Fruit fly (Drosophila melanogaster) whole organism, adult: ENCODE results near the gene CAH8.

ENCODE experiments used
- CG11617 ChIP-seq: fragments of 200-800 bp; sonication (Bioruptor generic); optimal IDR thresholded peaks from 2 replicates; lab custom pipeline; 2017; ENCODE audit warnings: mild to moderate bottlenecking, missing biosample characterization, missing genetic modification reagents, missing genetic modification characterization
- CG12768 ChIP-seq: fragments of 200-800 bp; sonication (Bioruptor generic); optimal IDR thresholded peaks from 2 replicates; lab custom pipeline; 2017; ENCODE audit warnings: missing biosample characterization, missing genetic modification characterization, mild to moderate bottlenecking, moderate library complexity, missing genetic modification reagents
- CG14711 ChIP-seq: fragments of 200-800 bp; sonication (Bioruptor generic); optimal IDR thresholded peaks from 2 replicates; lab custom pipeline; 2018; ENCODE audit warnings: missing biosample characterization, mild to moderate bottlenecking, missing genetic modification characterization, moderate library complexity
- CG1620 ChIP-seq: fragments of 200-800 bp; sonication (Bioruptor generic); optimal IDR thresholded peaks from 2 replicates; lab custom pipeline; 2016; ENCODE audit warnings: missing biosample characterization, missing genetic modification characterization
- CG33017 ChIP-seq: fragments of 200-800 bp; sonication (Bioruptor generic); optimal IDR thresholded peaks from 2 replicates; lab custom pipeline; 2018; ENCODE audit warnings: missing biosample characterization, mild to moderate bottlenecking, missing genetic modification characterization, moderate library complexity
- CG5204 ChIP-seq: fragments of 200-800 bp; sonication (Bioruptor generic); optimal IDR thresholded peaks from 2 replicates; lab custom pipeline; 2016; ENCODE audit warnings: missing biosample characterization, missing genetic modification characterization
- CG7045 ChIP-seq: fragments of 200-800 bp; sonication (Bioruptor generic); optimal IDR thresholded peaks from 2 replicates; lab custom pipeline; 2017; ENCODE audit warnings: missing biosample characterization, mild to moderate bottlenecking, missing genetic modification characterization
- CG7101 ChIP-seq: fragments of 200-800 bp; sonication (Bioruptor generic); optimal IDR thresholded peaks from 2 replicates; lab custom pipeline; 2018; ENCODE audit warnings: missing biosample characterization, mild to moderate bottlenecking, missing genetic modification characterization, moderate library complexity
- Clk ChIP-seq: fragments of 200-800 bp; sonication (Bioruptor generic); optimal IDR thresholded peaks from 2 replicates; lab custom pipeline; 2017; ENCODE audit warnings: missing biosample characterization, missing genetic modification characterization
- Crg-1 ChIP-seq: fragments of 200-800 bp; sonication (Bioruptor generic); optimal IDR thresholded peaks from 2 replicates; lab custom pipeline; 2016; ENCODE audit warnings: missing biosample characterization, missing genetic modification characterization
- Hr96 ChIP-seq: fragments of 200-800 bp; sonication (Bioruptor generic); optimal IDR thresholded peaks from 2 replicates; lab custom pipeline; 2016; ENCODE audit warnings: missing biosample characterization, missing genetic modification characterization
- Mnt ChIP-seq: fragments of 200-800 bp; sonication (Bioruptor generic); optimal IDR thresholded peaks from 2 replicates; lab custom pipeline; 2016; ENCODE audit warnings: missing biosample characterization, mild to moderate bottlenecking, missing genetic modification characterization
- bab1 ChIP-seq: fragments of 200-800 bp; sonication (Bioruptor generic); optimal IDR thresholded peaks from 3 replicates; lab custom pipeline; 2019; ENCODE audit warnings: missing biosample characterization, mild to moderate bottlenecking, missing genetic modification characterization, moderate library complexity
- cic ChIP-seq: fragments of 200-800 bp; sonication (Bioruptor generic); optimal IDR thresholded peaks from 2 replicates; lab custom pipeline; 2017; ENCODE audit warnings: missing biosample characterization, mild to moderate bottlenecking, missing genetic modification characterization, moderate library complexity
- cnc ChIP-seq, 2 experiments: fragments of >200 bp; optimal IDR thresholded peaks; 2 replicates each; lab custom pipeline; 2017
- kay ChIP-seq: fragments of 200-800 bp; sonication (Bioruptor generic); peaks from one replicate; lab custom pipeline; 2016; ENCODE audit warnings: missing biosample characterization, missing genetic modification characterization, borderline replicate concordance
- ovo ChIP-seq: fragments of 200-800 bp; sonication (Bioruptor generic); optimal IDR thresholded peaks from 2 replicates; lab custom pipeline; 2016; ENCODE audit warnings: missing biosample characterization, missing genetic modification characterization
- pad ChIP-seq: fragments of 200-800 bp; sonication (Bioruptor generic); optimal IDR thresholded peaks from 3 replicates; lab custom pipeline; 2017; ENCODE audit warnings: missing biosample characterization, missing genetic modification characterization, mild to moderate bottlenecking, moderate library complexity, missing genetic modification reagents
- tj ChIP-seq: fragments of 200-800 bp; sonication (Bioruptor generic); optimal IDR thresholded peaks from 3 replicates; lab custom pipeline; 2017; ENCODE audit warnings: missing biosample characterization, mild to moderate bottlenecking, missing genetic modification characterization, moderate library complexity
- toe ChIP-seq: fragments of 200-800 bp; sonication (Bioruptor generic); optimal IDR thresholded peaks from 2 replicates; lab custom pipeline; 2016; ENCODE audit warnings: missing biosample characterization, missing genetic modification characterization

Gene CAH8

DNA sequence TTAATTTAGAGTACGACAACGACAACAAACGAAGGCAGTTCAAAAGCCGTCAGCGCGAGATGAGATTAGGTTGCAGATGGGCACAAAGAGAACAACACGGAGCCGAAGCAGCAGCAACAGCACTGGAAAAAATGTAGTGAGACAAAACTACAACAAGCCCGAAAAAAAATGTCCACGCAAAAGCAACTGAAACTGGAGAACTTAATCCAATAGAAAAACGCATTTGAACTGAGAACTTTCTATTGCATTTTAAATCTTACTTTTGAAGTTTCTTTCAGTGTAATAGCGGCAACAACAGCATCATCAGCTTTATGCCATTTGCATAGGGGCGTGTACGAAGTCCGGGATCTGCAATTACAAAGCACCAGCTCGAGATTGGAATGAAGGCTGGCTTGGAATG lies 50.0 kb downstream of the CAH8 start:
- TF ChIP-seq CG11617 (GFP tag; lab: Kevin White, UChicago) (no peak), CG7045 (GFP tag; lab: Kevin White, UChicago) (no peak), Clk (GFP tag; lab: Kevin White, UChicago) (no peak), ovo (GFP tag; lab: Kevin White, UChicago) (no peak), Crg-1 (no peak), CG5204 (no peak), bab1 (GFP tag; lab: Kevin White, UChicago) (no peak), cic (GFP tag; lab: Kevin White, UChicago) (no peak), CG33017 (tag; lab: Kevin White, UChicago) (no peak), cnc (optimal IDR thresholded peaks at IDR 0.05; lab: Kevin White, UChicago) (no peak), CG1620 (GFP tag; lab: Kevin White, UChicago) (no peak), CG7101 (tag; lab: Kevin White, UChicago) (no peak), Mnt (GFP tag; lab: Kevin White, UChicago) (no peak), pad (no peak), toe (GFP tag; lab: Kevin White, UChicago) (no peak), kay (GFP tag; lab: Kevin White, UChicago) (no peak), tj (GFP tag; lab: Kevin White, UChicago) (no peak), CG12768 (GFP tag; lab: Kevin White, UChicago) (no peak), Hr96 (GFP tag; lab: Kevin White, UChicago) (no peak), CG14711 (no peak)
